Fruit fly (Drosophila melanogaster): ENCODE measurements around the gene TTLL1A.

Gene TTLL1A

DNA sequence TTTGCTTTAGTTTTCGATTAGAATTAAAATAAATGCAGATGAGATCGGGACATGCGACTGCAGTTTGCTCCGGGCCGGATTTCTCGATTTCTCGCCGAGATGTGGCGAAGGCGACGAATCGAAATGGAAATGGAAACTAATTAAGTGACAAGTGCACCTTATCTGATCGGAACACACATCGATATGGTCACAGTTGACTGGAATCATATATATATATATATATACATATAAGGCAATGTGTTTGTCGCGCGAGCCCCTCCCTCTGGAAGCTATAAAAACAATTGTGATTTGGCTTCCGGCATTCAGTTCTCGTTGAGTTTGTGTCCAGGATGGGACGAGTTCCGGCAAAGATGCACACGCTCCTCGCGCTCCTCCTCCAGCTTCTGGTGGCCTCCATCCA lies 12.6 kb upstream of the TTLL1A start, which contains the start of gene CG5162:
Gene CG5162 (plus strand): TSS at position 301 of the 400 bp plus-strand sequence.
- TF ChIP-seq noc (tag; optimal IDR thresholded peaks at IDR 0.05): no peak

DNA sequence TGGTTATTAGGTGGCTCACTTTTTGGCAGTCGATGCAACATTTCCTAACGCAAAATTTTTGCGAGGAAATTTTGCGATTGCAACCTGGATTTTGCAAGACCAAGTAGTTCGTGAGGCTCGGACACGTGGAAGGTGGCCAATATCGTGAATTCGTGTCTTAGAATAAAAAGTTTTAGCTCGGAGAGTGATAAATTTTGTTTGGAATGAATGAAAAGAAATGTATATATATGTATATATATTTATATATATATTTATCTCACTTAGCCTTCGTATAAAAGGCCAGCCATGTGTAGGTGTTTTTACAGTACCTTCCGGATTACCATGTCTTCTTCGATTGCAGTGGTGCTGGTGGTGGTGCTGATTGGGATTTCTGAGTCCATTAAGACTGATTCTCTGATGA lies 9.6 kb upstream of the TTLL1A start, which contains the start of gene CG18258:
Gene CG18258 (plus strand): TSS at position 301 of the 400 bp plus-strand sequence.
- TF ChIP-seq noc (tag; optimal IDR thresholded peaks at IDR 0.05): no peak

DNA sequence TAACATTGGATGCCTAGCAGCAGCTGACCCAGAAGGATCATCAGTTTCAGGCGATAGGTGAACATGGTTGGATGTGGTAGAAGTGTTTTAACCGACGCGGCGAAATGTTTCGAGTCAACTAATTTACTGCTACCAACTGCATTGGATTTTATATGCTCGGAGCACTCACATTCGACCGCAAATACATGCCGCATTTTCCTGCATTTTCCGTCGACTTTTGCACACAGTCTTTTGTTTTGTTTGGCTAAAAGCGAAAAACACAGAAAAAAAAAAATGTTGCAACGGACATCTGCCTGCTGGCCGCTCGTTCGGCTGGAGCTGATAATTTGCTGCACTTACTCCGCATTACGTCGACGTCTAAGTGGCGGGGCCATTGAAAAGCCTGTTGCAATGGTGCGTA lies 7.5 kb upstream of the TTLL1A start, which contains the start of gene CG12995:
Gene CG12995 (minus strand): TSS at position 101 of the 400 bp plus-strand sequence.
- TF ChIP-seq noc (tag; optimal IDR thresholded peaks at IDR 0.05): no peak

DNA sequence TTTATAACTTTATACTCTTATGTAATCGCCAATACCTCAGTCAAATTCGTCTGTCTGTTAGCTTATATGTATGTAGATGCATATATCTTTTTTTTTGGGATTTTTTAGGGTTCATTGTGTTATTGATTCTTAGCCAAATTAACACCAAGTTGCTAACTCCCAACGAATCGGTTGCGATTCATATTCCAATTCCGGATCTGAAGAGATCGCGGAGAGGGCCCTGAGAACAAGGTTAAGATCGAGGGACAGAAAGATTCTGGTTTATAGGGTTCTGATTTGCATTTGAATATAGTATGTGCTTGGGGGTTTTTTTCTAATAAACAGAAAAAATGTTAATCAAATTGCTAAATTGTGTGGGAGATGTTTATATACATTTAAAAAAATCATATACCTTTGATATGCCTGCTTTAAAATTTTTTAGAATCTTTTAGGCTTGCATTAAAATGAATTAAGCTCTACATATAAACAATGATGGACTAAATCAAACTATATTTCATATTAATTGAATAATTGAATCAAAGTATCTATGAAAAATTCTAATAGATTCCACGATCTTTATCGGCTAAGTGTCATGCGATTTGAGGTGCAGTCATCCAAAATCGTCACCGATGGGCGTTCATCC lies 5.6 kb upstream of the TTLL1A start, which contains the start of gene CG32563:
Gene CG32563 (plus strand): TSS at position 572 of the 622 bp plus-strand sequence.
- TF ChIP-seq noc (tag; optimal IDR thresholded peaks at IDR 0.05): no peak

DNA sequence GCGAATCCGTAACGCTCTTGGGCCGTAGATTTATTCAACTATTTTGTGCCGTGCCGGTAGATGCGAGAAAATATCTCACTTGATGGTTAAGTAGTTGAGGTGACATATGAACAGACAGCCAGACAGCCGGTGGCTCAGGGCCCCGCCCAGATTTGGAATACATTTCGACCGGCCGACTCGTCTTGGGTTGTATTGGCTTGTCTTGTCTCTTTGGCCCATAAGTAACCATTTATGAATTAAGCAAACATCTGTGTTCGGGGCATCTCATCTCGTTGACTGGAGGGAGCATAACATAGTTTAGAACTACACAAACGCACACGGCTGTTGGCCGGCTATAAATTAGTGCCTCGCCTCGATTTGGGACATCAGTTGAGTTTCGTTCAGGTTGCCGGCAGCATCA lies 3.6 kb upstream of the TTLL1A start, which contains the start of gene CG32564:
Gene CG32564 (plus strand): TSS at position 362 of the 400 bp plus-strand sequence.
- no peak for TF ChIP-seq noc (tag; optimal IDR thresholded peaks at IDR 0.05)

DNA sequence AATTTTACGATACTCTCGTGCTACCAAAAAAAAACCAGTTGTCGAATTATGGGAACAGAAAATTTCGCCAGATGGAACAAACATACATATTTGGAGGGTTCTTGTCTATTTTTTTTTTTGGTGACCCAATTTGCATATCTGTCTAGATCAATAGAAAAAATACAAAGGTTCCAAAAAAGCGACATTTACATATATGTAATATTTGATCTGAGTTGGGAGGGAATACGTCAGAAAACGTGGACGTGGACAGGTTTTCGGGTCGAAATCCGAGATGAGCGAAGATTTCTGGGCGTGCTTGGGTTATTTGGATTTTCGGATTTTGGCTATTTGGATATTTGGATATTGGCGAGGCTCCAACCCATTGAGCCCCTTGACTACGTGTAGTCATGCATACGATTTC lies 2.6 kb upstream of the TTLL1A start:
- TF ChIP-seq noc (tag; optimal IDR thresholded peaks at IDR 0.05): no peak

DNA sequence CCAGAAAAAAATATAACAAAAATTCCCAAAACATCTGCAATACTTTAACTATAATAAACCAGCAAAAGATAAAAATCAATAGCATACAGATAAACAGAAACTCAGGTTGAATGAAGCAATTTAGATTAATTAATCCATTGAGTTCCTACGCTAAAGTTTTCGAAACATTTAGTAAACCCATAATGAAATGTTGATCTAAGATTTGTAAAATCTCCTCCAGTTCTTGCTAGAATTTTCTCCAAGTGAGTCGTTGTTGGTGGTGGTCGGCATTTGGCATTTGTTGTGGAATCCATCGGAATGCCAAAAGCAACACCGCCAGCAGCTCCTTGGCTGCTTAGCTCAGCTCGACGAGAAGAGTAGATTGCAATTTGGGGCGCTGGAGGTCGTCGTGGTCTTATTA lies 14.2 kb downstream of the TTLL1A start:
- no peak for TF ChIP-seq noc (tag; optimal IDR thresholded peaks at IDR 0.05)

DNA sequence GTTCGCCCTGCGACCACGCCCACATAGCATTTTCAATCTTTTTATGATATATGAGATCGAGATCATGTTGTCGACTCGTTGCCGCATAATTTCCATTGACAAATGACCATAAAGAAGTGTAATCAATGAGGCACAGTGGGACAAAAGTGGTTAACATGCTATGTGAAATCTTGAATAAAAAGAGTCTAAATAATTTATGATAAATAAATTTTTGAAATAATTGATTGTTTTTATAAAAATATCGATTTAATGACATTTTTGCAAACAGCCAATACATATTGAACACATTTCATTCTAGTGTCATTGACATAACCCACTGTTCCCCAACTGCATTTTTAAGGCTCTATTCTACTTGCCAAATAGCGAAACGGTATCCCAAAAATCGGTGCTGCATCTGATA lies 14.9 kb downstream of the TTLL1A start:
- no peak for TF ChIP-seq noc (tag; optimal IDR thresholded peaks at IDR 0.05)

DNA sequence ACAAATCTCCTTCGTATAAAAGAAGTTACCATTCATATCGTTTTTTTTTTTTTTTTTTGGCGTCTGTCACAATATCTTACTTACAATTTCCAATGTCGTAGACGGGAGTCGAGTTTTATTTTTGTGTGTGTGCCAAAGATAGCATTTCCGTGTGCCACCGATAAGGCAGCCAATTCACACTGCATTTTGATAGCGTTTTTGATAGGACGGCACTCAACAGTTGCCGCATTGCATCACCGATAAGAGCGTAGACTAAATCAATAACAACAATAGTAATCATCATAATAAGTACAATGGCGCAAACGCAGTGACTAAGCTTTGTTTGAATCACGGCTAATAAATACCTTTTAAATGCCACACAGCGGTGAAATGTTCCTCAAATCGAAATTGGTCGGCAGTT lies 16.0 kb downstream of the TTLL1A start:
- TF ChIP-seq noc (tag; optimal IDR thresholded peaks at IDR 0.05): no peak

DNA sequence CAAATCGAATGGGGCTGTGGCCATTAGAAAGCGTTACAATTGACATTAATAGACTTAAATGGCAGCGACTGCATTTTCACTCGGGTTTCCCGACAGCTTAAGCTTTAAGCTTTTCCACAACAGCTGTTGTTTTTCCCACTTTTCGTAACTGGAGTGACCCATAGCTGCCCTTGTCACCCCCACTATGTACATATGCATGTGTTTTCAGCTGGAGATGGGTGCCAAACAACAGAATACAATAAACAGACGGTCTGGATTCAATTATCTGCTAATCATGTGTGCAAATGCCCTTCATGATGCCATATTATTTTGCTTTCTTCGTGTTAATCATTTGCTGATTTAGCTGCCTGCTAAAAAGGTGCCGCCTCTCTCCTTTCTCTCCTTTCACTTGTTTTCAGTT lies 18.9 kb downstream of the TTLL1A start:
- no peak for TF ChIP-seq noc (tag; optimal IDR thresholded peaks at IDR 0.05)

DNA sequence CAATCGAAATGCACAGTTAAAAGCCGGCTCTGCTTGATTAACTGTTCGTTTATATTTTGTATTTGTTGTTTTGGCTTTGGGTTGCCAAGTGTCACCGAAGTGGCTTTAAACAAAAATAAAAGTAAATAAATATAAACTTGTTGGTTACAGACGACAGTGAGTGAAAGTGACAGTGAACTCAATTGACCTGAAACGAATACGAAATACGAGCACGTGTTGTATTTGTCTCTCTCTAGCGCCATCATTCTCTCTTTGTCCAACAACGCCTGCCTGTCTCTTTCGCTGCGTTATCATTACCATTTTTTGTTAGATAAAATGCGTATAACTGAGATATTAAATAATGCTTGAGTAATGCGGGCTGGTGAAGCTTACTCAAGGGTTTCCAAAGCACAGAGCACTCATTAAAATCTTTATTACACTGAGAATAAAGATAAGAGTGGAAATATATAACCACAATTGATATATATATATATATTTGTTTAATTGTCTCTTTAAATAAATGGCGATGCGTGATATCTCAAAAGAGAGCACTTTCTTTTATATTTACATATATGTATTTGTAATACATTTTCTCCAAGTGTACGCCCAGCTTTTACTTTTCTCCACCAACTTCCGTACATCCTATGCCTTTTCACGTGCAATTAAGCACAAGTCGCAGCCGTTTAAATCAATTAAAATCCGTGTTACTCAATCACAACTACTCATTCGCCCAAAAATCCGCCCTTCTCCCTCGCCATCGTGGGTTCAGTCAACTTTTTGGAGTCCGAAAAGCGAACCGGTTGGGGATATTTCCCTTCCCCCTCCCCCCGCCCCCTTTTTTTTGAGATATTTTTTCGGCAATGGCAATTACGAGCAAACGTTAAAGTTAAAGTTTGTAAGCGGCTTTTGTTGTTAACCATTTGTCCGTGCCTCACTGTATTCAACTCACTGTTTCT lies 20.9 kb downstream of the TTLL1A start:
- TF ChIP-seq noc (tag; optimal IDR thresholded peaks at IDR 0.05): no peak

DNA sequence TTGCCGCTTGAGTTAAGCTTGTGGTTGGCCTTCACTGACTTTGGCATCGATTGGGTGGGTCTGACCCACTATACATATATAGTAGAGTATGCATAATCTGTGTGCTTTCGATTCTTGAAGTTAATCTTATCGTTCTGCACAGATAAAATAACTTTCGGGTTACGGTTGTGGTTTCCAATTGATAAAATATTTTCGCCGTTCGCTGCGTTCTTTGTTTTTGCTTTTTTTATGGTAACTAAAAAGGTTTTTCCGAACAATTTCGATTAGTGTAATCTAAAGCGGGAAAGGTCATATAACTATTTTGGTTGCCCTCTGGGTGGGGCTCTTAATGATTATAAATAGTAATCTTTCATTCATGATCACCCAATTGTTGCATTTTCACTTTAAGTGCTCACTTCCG lies 21.9 kb downstream of the TTLL1A start:
- no peak for TF ChIP-seq noc (tag; optimal IDR thresholded peaks at IDR 0.05)

DNA sequence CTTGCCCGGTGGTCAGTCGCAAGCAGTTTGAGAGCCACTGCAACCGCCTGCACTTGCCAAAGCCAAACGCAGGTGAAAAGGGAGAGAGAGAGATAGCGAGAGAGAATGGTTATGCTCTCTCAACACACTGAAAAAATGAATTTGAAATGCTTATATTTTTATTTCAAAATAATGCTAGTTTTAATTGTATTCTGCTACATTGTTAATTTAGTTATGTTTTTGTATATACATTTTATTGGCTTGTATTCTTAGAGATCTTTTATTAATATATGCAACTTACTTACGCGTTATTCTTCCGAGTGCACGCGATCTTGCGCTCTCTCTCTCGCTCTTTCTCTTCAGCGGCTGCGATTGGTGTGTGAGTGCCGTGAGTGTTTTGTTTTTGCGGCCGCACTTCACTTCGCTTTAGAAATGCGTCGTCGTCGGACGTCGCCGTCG lies 23.9 kb downstream of the TTLL1A start:
- TF ChIP-seq noc (tag; optimal IDR thresholded peaks at IDR 0.05): peak; percentile 97

DNA sequence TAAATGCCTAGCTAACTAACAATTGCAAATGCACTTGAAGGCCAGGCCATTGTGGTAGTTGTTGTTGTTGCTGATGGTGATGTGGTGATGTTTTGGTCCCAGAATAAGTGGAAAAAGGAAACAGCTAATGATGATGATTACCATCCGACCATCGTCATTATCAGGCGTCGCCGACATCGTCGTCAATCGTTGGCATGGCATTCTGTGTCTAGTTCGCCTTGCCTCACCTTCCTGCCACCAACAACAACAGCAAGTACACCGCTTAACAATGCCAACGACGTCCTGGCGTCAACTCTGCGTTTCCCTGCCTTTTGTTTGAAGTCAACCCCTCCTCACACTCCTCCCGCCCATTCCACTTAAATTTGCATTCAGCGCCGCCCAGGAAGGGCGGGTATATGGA lies 24.8 kb downstream of the TTLL1A start:
- no peak for TF ChIP-seq noc (tag; optimal IDR thresholded peaks at IDR 0.05)

DNA sequence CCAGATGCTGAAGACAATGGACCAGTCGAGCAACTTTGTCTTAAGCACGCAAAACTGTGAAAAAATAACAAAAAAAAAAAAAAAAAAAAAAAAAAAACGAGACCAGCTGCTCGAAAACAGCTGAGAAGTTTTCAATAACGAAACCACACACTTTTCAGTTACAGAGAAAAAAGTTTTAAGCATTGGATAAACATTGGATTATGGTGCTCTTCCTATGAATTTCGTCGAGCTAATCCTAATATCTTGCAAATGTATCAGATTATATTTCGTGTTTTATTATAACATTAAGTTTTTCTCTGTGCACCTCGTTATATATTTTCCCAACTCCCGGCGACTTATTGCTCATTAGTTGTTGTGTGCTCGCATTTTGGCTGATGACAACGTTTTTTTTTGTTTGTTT lies 25.9 kb downstream of the TTLL1A start:
- no peak for TF ChIP-seq noc (tag; optimal IDR thresholded peaks at IDR 0.05)

DNA sequence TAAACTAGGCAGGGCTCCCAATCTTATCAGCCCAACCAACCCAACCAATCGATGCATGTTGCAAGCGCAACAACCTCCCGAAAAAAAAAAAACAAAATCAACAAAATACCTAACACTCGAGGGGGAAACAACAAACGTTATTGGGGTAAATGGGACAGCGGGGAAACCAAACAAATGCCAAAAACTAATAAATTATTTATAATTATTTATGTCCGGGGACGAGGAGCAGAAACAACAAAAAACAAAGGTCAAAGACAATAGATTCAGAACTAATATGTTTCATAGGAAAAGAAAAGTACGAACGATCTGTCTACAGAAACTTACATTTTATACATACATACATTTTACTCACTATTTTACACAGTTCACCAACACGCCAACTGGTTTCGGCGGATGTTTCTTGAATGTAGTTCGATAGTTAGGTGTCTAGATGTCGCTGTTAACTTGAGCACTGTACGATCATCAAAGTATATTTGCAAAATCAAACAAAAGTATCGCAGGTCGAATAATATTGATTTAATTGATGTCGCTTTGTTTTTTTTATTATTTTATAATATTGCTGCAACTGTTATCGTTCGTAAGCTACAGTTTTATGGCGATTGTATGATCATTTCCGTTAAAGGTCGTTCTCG lies 26.7 kb downstream of the TTLL1A start:
- no peak for TF ChIP-seq noc (tag; optimal IDR thresholded peaks at IDR 0.05)

Data from whole organism, larva.